Fruit fly (Drosophila melanogaster) Kc167 (cell line): ENCODE data around the gene Ace.

Experiments used
- Sin3A ChIP-seq: fragments of >200 bp; optimal IDR thresholded peaks from 2 replicates; lab custom pipeline; 2018; ENCODE audit warnings: missing external identifiers
- h ChIP-seq: fragments of >200 bp; optimal IDR thresholded peaks from 3 replicates; lab custom pipeline; 2018; ENCODE audit warnings: missing external identifiers
- psq ChIP-seq: fragments of >200 bp; optimal IDR thresholded peaks from 2 replicates; lab custom pipeline; 2017; ENCODE audit warnings: missing external identifiers
- ttk ChIP-seq: sonication (Bioruptor generic); optimal IDR thresholded peaks from 2 replicates; lab custom pipeline; 2017; ENCODE audit warnings: missing external identifiers

DNA sequence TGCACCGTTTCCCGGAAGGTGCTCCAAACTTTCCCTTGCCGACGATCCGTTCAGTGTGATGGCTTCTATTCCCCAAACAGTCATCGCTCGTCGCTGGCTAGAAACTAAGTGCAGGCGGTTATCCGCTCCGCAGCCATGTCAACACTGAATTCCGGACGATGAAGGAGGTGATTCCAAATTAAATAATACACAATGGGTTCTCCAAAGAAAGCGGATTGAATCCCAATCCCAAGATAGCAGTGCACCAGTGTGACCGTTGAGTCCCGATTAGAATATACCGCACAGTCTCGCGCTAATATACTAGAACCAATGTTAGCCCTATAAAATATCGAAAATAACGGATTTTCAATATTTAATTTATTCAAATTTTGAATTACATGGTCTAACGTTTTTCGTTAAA, 12.4 kb upstream of the Ace start, which contains the start of gene TBC1D5:
- no peak for TF ChIP-seq h (lab: Kevin White, UChicago)
- no peak for TF ChIP-seq psq (lab: Kevin White, UChicago)
- no peak for TF ChIP-seq ttk
- TF ChIP-seq Sin3A (lab: Kevin White, UChicago): no peak
